Worm (Caenorhabditis elegans) whole organism, young adult: ENCODE measurements around the gene K11H3.5.

Experiments used
- B0336.3 ChIP-seq: fragments of 200-800 bp; sonication (Bioruptor generic); IDR thresholded peaks from 2 replicates; pipeline ENCODE4 v1.3.6; 2022; ENCODE audit warnings: missing genetic modification characterization, missing compliant biosample characterization
- D2030.7 ChIP-seq: fragments of 200-800 bp; sonication (Bioruptor generic); IDR thresholded peaks from 2 replicates; pipeline ENCODE4 v1.3.6; 2022; ENCODE audit warnings: missing genetic modification reagents, missing genetic modification characterization, missing compliant biosample characterization
- F10E7.11 ChIP-seq: sonication (generic microtip); optimal IDR thresholded peaks from 2 replicates; lab custom pipeline; 2017; ENCODE audit warnings: mild to moderate bottlenecking, missing genetic modification characterization, moderate library complexity, missing compliant biosample characterization
- F33H1.4 ChIP-seq: fragments of 200-800 bp; sonication (Bioruptor generic); IDR thresholded peaks from 2 replicates; pipeline ENCODE4 v1.3.6; 2022; ENCODE audit warnings: missing genetic modification reagents, missing genetic modification characterization, missing compliant biosample characterization
- K11D2.4 ChIP-seq: fragments of 200-800 bp; sonication (Bioruptor generic); IDR thresholded peaks from 2 replicates; pipeline ENCODE4 v1.3.6; 2022; ENCODE audit warnings: missing genetic modification reagents, missing genetic modification characterization, missing compliant biosample characterization
- Y53F4B.3 ChIP-seq: fragments of 200-800 bp; sonication (Bioruptor generic); IDR thresholded peaks from 2 replicates; pipeline ENCODE4 v1.3.6; 2022; ENCODE audit warnings: missing genetic modification reagents, missing genetic modification characterization, missing compliant biosample characterization
- akir-1 ChIP-seq: fragments of 200-800 bp; sonication (Bioruptor generic); optimal IDR thresholded peaks from 2 replicates; lab custom pipeline; 2018; ENCODE audit warnings: mild to moderate bottlenecking, missing genetic modification characterization, moderate library complexity, missing compliant biosample characterization
- ama-1 ChIP-seq, 3 experiments: fragments of 150-350 bp in 1 of 3; sonication (generic microtip) in 2 of 3; optimal IDR thresholded peaks; 2 replicates each; lab custom pipeline; 2014 to 2018; ENCODE audit warnings: missing biosample characterization in 2 of 3, missing genetic modification characterization in 2 of 3, missing genetic modification reagents in 2 of 3
- aptf-2 ChIP-seq: fragments of 200-800 bp; sonication (Bioruptor generic); conservative IDR thresholded peaks from 2 replicates; pipeline ENCODE4 v1.3.6; 2022; ENCODE audit warnings: missing genetic modification reagents, missing genetic modification characterization, missing compliant biosample characterization
- attf-3 ChIP-seq: fragments of 200-800 bp; sonication (Bioruptor generic); conservative IDR thresholded peaks from 2 replicates; pipeline ENCODE4 v1.3.6; 2022; ENCODE audit warnings: missing genetic modification reagents, missing genetic modification characterization, missing compliant biosample characterization
- cebp-2 ChIP-seq: fragments of 200-800 bp; sonication (Bioruptor generic); IDR thresholded peaks from 2 replicates; pipeline ENCODE4 v1.3.6; 2022; ENCODE audit warnings: missing genetic modification characterization, missing compliant biosample characterization
- ceh-27 ChIP-seq: fragments of 200-800 bp; sonication (Bioruptor generic); optimal IDR thresholded peaks from 2 replicates; lab custom pipeline; 2018; ENCODE audit warnings: mild to moderate bottlenecking, missing genetic modification characterization, moderate library complexity, missing compliant biosample characterization
- ceh-58 ChIP-seq: fragments of 200-800 bp; sonication (Bioruptor generic); IDR thresholded peaks from 2 replicates; pipeline ENCODE4 v1.3.6; 2022; ENCODE audit warnings: missing genetic modification characterization, missing compliant biosample characterization
- ceh-91 ChIP-seq: fragments of 200-800 bp; sonication (Bioruptor generic); IDR thresholded peaks from 2 replicates; pipeline ENCODE4 v1.3.6; 2022; ENCODE audit warnings: missing genetic modification reagents, missing genetic modification characterization, missing compliant biosample characterization
- dox-1 ChIP-seq: fragments of 200-800 bp; sonication (Bioruptor generic); IDR thresholded peaks from 2 replicates; pipeline ENCODE4 v1.3.6; 2022; ENCODE audit warnings: missing genetic modification reagents, missing genetic modification characterization, missing compliant biosample characterization
- dpff-1 ChIP-seq: sonication (generic microtip); optimal IDR thresholded peaks from 2 replicates; lab custom pipeline; 2017; ENCODE audit warnings: mild to moderate bottlenecking, missing genetic modification characterization, missing compliant biosample characterization
- efl-1 ChIP-seq: fragments of 150-350 bp; optimal IDR thresholded peaks from 2 replicates; lab custom pipeline; 2014; ENCODE audit warnings: missing biosample characterization, missing genetic modification reagents, missing genetic modification characterization
- hmg-1.2 ChIP-seq: fragments of 200-800 bp; sonication (Bioruptor generic); IDR thresholded peaks from 2 replicates; pipeline ENCODE4 v1.3.6; 2022; ENCODE audit warnings: missing genetic modification reagents, missing genetic modification characterization, missing compliant biosample characterization
- let-607 ChIP-seq, 2 experiments: fragments of 200-800 bp in 1 of 2; sonication (Bioruptor generic) in 1 of 2; sonication (generic microtip) in 1 of 2; optimal IDR thresholded peaks; 2 replicates each; lab custom pipeline; 2016 to 2018; ENCODE audit warnings: mild to moderate bottlenecking in 2 of 2, missing compliant biosample characterization in 2 of 2, missing genetic modification characterization in 2 of 2, moderate library complexity in 2 of 2, missing genotype in 1 of 2
- lin-26 ChIP-seq: fragments of 200-800 bp; sonication (Bioruptor generic); IDR thresholded peaks from 2 replicates; pipeline ENCODE4 v1.3.6; 2022; ENCODE audit warnings: missing genetic modification reagents, missing genetic modification characterization, missing compliant biosample characterization
- lin-54 ChIP-seq: fragments of 200-800 bp; sonication (Bioruptor generic); optimal IDR thresholded peaks from 2 replicates; lab custom pipeline; 2018; ENCODE audit warnings: mild to moderate bottlenecking, missing genetic modification characterization, missing compliant biosample characterization
- lsl-1 ChIP-seq: fragments of 200-800 bp; sonication (Bioruptor generic); optimal IDR thresholded peaks from 2 replicates; lab custom pipeline; 2018; ENCODE audit warnings: mild to moderate bottlenecking, missing genetic modification characterization, moderate library complexity, missing compliant biosample characterization
- madf-6 ChIP-seq: fragments of 200-800 bp; sonication (Bioruptor generic); IDR thresholded peaks from 2 replicates; pipeline ENCODE4 v1.3.6; 2022; ENCODE audit warnings: missing genetic modification reagents, missing genetic modification characterization, missing compliant biosample characterization
- nhr-179 ChIP-seq: sonication (generic microtip); optimal IDR thresholded peaks from 2 replicates; lab custom pipeline; 2016; ENCODE audit warnings: mild to moderate bottlenecking, missing genetic modification characterization, missing compliant biosample characterization
- nhr-27 ChIP-seq: fragments of 200-800 bp; sonication (Bioruptor generic); optimal IDR thresholded peaks from 2 replicates; lab custom pipeline; 2018; ENCODE audit warnings: mild to moderate bottlenecking, missing genetic modification characterization, moderate library complexity, missing compliant biosample characterization
- nhr-80 ChIP-seq: sonication (generic microtip); optimal IDR thresholded peaks from 2 replicates; lab custom pipeline; 2016; ENCODE audit warnings: missing genetic modification characterization, missing compliant biosample characterization
- rec-8 ChIP-seq, 2 experiments: sonication (generic microtip); optimal IDR thresholded peaks; 2 replicates each; lab custom pipeline; 2016; ENCODE audit warnings: mild to moderate bottlenecking in 2 of 2, missing genetic modification characterization in 2 of 2, missing genetic modification reagents in 2 of 2, missing genotype in 2 of 2, missing biosample characterization in 1 of 2, missing compliant biosample characterization in 1 of 2, moderate library complexity in 1 of 2
- snpc-4 ChIP-seq, 5 experiments: fragments of 150-350 bp in 1 of 5; sonication (generic microtip) in 4 of 5; optimal IDR thresholded peaks; 2 replicates each; lab custom pipeline; 2014 to 2018; ENCODE audit warnings: missing genetic modification characterization in 5 of 5, missing biosample characterization in 3 of 5, antibody characterized with exemption in 2 of 5, mild to moderate bottlenecking in 2 of 5, missing compliant biosample characterization in 2 of 5, missing genotype in 2 of 5, moderate library complexity in 2 of 5, missing genetic modification reagents in 1 of 5
- sptf-2 ChIP-seq: fragments of 200-800 bp; sonication (Bioruptor generic); optimal IDR thresholded peaks from 2 replicates; lab custom pipeline; 2018; ENCODE audit warnings: mild to moderate bottlenecking, missing genetic modification characterization, missing compliant biosample characterization
- tlf-1 ChIP-seq: fragments of 200-800 bp; sonication (Bioruptor generic); optimal IDR thresholded peaks from 2 replicates; lab custom pipeline; 2018; ENCODE audit warnings: mild to moderate bottlenecking, missing genetic modification characterization, missing compliant biosample characterization
- xnd-1 ChIP-seq: sonication (generic microtip); optimal IDR thresholded peaks from 2 replicates; lab custom pipeline; 2016; ENCODE audit warnings: missing genotype, missing genetic modification reagents, missing genetic modification characterization, missing compliant biosample characterization
- zim-3 ChIP-seq: sonication (generic microtip); optimal IDR thresholded peaks from 2 replicates; lab custom pipeline; 2017; ENCODE audit warnings: mild to moderate bottlenecking, missing genetic modification characterization, moderate library complexity, missing compliant biosample characterization
- ztf-6 ChIP-seq: fragments of 200-800 bp; sonication (Bioruptor generic); IDR thresholded peaks from 2 replicates; pipeline ENCODE4 v1.3.6; 2022; ENCODE audit warnings: missing genetic modification reagents, missing genetic modification characterization, missing compliant biosample characterization

K11H3.5 gene

ce11 chrIII:9854960-9855359, 11.4 kb downstream of the K11H3.5 start:
- no peak for TF ChIP-seq dox-1 (GFP tag; lab: Robert Waterston, UW)
- TF ChIP-seq ceh-58 (GFP tag; lab: Robert Waterston, UW): no peak
- no peak for TF ChIP-seq Y53F4B.3 (GFP tag; lab: Robert Waterston, UW)
- TF ChIP-seq lin-26 (GFP tag; lab: Robert Waterston, UW): no peak
- no peak for TF ChIP-seq snpc-4 (GFP tag; optimal IDR thresholded peaks at IDR 0.05; lab: Kevin White, UChicago)
- no peak for TF ChIP-seq snpc-4 (tag; optimal IDR thresholded peaks at IDR 0.05; lab: Kevin White, UChicago)
- TF ChIP-seq zim-3 (tag; lab: Kevin White, UChicago): no peak
- TF ChIP-seq tlf-1 (GFP tag; lab: Kevin White, UChicago): no peak
- TF ChIP-seq ceh-27 (GFP tag; lab: Kevin White, UChicago): no peak

- peak; percentile 51 for TF ChIP-seq nhr-80 (tag; lab: Kevin White, UChicago)
- TF ChIP-seq F33H1.4 (GFP tag; lab: Robert Waterston, UW): no peak
Measured at ce11 chrIII:9857110-9857509, 13.5 kb downstream of the K11H3.5 start.

DNA sequence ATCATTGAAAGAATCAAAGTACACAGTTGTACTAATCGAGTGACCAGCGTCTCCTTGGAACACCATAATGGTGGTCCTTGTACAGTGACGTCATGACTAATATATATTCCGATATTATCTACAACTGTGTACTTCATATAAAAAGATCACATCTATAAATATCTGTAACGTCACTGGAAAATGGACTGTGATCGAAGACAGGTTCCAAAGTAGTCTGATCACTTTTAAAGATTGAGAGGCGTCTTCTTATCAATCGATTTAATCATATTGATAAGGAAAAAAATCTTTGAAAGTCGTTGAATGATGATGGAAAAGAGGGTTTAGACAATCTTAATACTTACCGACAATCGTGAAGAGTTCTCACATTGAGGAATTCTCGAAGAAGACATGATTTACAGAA, 14.5 kb downstream of the K11H3.5 start:
- no peak for TF ChIP-seq aptf-2 (GFP tag; lab: Robert Waterston, UW)
- TF ChIP-seq sptf-2 (GFP tag; lab: Kevin White, UChicago): no peak
- TF ChIP-seq nhr-80 (tag; lab: Kevin White, UChicago): peak; percentile 7
- TF ChIP-seq, all 124 proteins: peak for 1

DNA sequence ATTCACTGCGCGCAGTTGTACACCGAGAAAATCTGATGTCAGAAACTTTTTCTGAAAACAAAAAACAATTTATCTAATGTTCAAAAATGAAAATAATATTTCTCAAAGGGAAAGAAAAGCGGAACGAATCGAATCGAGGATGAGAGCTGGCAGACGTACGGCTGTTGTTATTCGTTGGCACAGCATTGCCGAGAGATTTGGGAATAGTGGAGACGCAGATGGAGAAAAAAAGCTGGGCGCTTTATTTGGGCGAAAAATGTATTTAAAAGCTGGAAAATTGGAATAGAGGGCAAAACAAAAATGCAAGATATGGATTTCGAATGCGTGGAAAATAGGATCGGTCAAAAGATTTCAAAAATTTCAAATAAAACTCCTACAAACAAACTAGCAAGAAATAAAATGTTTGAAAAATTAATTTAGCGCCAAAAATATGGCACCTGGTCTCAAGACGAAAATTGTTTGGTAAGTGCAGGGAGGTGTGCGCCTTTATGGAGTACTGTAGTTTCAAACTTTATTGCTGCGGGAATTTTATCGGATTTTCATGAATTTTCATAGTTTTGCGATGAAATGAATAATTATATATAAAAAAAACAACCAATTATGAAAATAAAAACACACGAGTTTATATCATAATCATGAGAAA, 15.7 kb downstream of the K11H3.5 start, which contains the start of gene gpdh-2:
Gene gpdh-2, minus strand, starts transcription at position 51 of the 643 bp plus-strand sequence.
- TF ChIP-seq F33H1.4 (GFP tag; lab: Robert Waterston, UW): peak; percentile 46; the same call in 1 of the 2 replicates
- TF ChIP-seq D2030.7 (GFP tag; lab: Robert Waterston, UW): no peak
- TF ChIP-seq madf-6: peak; percentile 74; the same call in 1 of the 2 replicates
- TF ChIP-seq ztf-6 (GFP tag; lab: Robert Waterston, UW): no peak
- TF ChIP-seq hmg-1.2 (GFP tag; lab: Robert Waterston, UW): peak; percentile 15; the same call in 1 of the 2 replicates
- TF ChIP-seq K11D2.4 (GFP tag; lab: Robert Waterston, UW): no peak
- TF ChIP-seq lsl-1: peak; percentile 69
- peak; percentile 24 for TF ChIP-seq xnd-1 (tag; lab: Kevin White, UChicago)
- TF ChIP-seq efl-1 (GFP tag; lab: Kevin White, UChicago): peak; percentile 37
- TF ChIP-seq, all 124 proteins: peak for 6

- 0 out of 2 replicates have a peak, but pooled peaks have one; percentile 10 for TF ChIP-seq hmg-1.2 (GFP tag; lab: Robert Waterston, UW)
- no peak for TF ChIP-seq nhr-27 (tag; lab: Kevin White, UChicago)
Measured at ce11 chrIII:9860201-9860780, 16.7 kb downstream of the K11H3.5 start, which contains the start of gene twk-48. Gene twk-48 (plus strand): TSS chrIII:9860730.

- no peak for TF ChIP-seq ama-1 (optimal IDR thresholded peaks at IDR 0.05; lab: Kevin White, UChicago)
- peak in 1 of 2 experiments; percentile 63 for TF ChIP-seq ama-1 (GFP tag; optimal IDR thresholded peaks at IDR 0.05; lab: Kevin White, UChicago)
- peak; percentile 89; the same call in 1 of the 2 replicates for TF ChIP-seq cebp-2 (GFP tag; lab: Robert Waterston, UW)
- TF ChIP-seq F10E7.11 (tag; lab: Kevin White, UChicago): peak; percentile 55
- peak; percentile 61 to 73 for TF ChIP-seq rec-8 (tag; optimal IDR thresholded peaks at IDR 0.05; lab: Kevin White, UChicago)
- 0 out of 2 replicates have a peak, but pooled peaks have one; percentile 37 for TF ChIP-seq attf-3 (GFP tag; lab: Robert Waterston, UW)
- peak in 1 of 2 experiments; percentile 4 for TF ChIP-seq let-607 (tag; optimal IDR thresholded peaks at IDR 0.05; lab: Kevin White, UChicago)
- TF ChIP-seq ceh-91 (GFP tag; lab: Robert Waterston, UW): no peak
- peak; percentile 67 for TF ChIP-seq lin-54 (GFP tag; lab: Kevin White, UChicago)
- no peak for TF ChIP-seq snpc-4 (GFP tag; optimal IDR thresholded peaks at IDR 0.05; lab: Kevin White, UChicago)
- TF ChIP-seq snpc-4 (tag; optimal IDR thresholded peaks at IDR 0.05; lab: Kevin White, UChicago): peak in 2 of 4 experiments; percentile 34 to 37
- no peak for TF ChIP-seq akir-1 (GFP tag; lab: Kevin White, UChicago)
- TF ChIP-seq nhr-179 (tag; lab: Kevin White, UChicago): no peak
- peak; percentile 79 for TF ChIP-seq B0336.3 (GFP tag; lab: Robert Waterston, UW)
- no peak for TF ChIP-seq dpff-1 (tag; lab: Kevin White, UChicago)
Measured at ce11 chrIII:9861470-9862342, 18.1 kb downstream of the K11H3.5 start.
